Fruit fly (Drosophila melanogaster): ENCODE results near the gene Meics.

DNA sequence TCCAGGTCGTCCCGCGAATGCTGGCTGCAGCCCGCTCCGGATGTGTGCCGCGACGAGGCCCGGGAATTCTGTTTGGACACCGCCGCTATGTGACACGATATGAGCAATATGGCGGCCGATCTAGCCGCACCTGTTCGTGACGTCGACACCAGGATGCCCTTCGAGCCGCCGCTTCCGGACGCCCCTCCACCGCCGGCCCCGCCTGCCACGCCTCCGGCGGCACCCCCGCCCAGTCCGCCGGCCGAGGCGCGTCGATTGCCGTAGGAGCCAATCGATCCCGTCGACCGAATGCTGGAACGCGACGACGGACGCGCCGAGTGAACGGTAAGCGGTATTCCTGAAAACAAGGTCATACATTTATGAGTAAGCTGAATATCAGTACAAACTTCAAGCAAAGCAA lies 18.0 kb upstream of the Meics start:
- no peak for TF ChIP-seq lola (GFP tag; optimal IDR thresholded peaks at IDR 0.05)
- no peak for TF ChIP-seq Abd-B (GFP tag; optimal IDR thresholded peaks at IDR 0.05)
